Worm (Caenorhabditis elegans) whole organism, L1 larva: ENCODE measurements around the gene C07E3.9.
A peak's percentile ranks its signal among the peaks of the same experiment; 100 is the strongest.

Source experiments
- C16A3.4 ChIP-seq: fragments of 150-350 bp; optimal IDR thresholded peaks from 2 replicates; lab custom pipeline; 2014; ENCODE audit warnings: missing biosample characterization, missing genetic modification characterization
- Y116A8C.19 ChIP-seq: sonication (generic microtip); optimal IDR thresholded peaks from 2 replicates; lab custom pipeline; 2016; ENCODE audit warnings: missing compliant biosample characterization, missing genetic modification characterization, borderline replicate concordance
- aha-1 ChIP-seq: fragments of 150-350 bp; optimal IDR thresholded peaks from 2 replicates; lab custom pipeline; 2014; ENCODE audit warnings: missing biosample characterization, missing genetic modification characterization
- aly-2 ChIP-seq: fragments of 150-350 bp; optimal IDR thresholded peaks from 2 replicates; lab custom pipeline; 2014; ENCODE audit warnings: missing biosample characterization, missing genetic modification characterization
- blmp-1 ChIP-seq: fragments of 150-350 bp; optimal IDR thresholded peaks from 2 replicates; lab custom pipeline; 2014; ENCODE audit warnings: missing biosample characterization, missing genetic modification characterization
- ceh-63 ChIP-seq: fragments of 200-800 bp; sonication (Bioruptor generic); optimal IDR thresholded peaks from 2 replicates; lab custom pipeline; 2018; ENCODE audit warnings: mild to moderate bottlenecking, missing genetic modification characterization, missing compliant biosample characterization
- ceh-8 ChIP-seq: fragments of 200-800 bp; sonication (Bioruptor generic); optimal IDR thresholded peaks from 2 replicates; lab custom pipeline; 2018; ENCODE audit warnings: mild to moderate bottlenecking, missing genetic modification characterization, moderate library complexity, missing compliant biosample characterization
- ceh-82 ChIP-seq, 3 experiments: fragments of 150-350 bp in 1 of 3; sonication (generic microtip) in 2 of 3; optimal IDR thresholded peaks; 2 replicates each; lab custom pipeline; 2014 to 2017; ENCODE audit warnings: missing biosample characterization in 3 of 3, missing genetic modification characterization in 3 of 3
- ceh-88 ChIP-seq: fragments of 200-800 bp; sonication (Bioruptor generic); IDR thresholded peaks from 2 replicates; pipeline ENCODE4 v1.3.6; 2022; ENCODE audit warnings: missing genetic modification characterization, missing compliant biosample characterization
- ceh-90 ChIP-seq: sonication (generic microtip); optimal IDR thresholded peaks from 2 replicates; lab custom pipeline; 2016; ENCODE audit warnings: missing genetic modification characterization, missing compliant biosample characterization
- ces-1 ChIP-seq: fragments of 150-350 bp; optimal IDR thresholded peaks from 2 replicates; lab custom pipeline; 2014; ENCODE audit warnings: missing biosample characterization, missing genetic modification reagents, missing genetic modification characterization
- dpl-1 ChIP-seq, 3 experiments: fragments of 150-350 bp in 2 of 3; sonication (generic microtip) in 1 of 3; optimal IDR thresholded peaks; 2 replicates each; lab custom pipeline; 2014 to 2017; ENCODE audit warnings: missing biosample characterization in 3 of 3, missing genetic modification characterization in 3 of 3, missing genetic modification reagents in 3 of 3
- efl-1 ChIP-seq, 4 experiments: fragments of 150-350 bp; optimal IDR thresholded peaks in 3 of 4; peaks in 1 of 4; 1 replicate in 1 of 4; 2 replicates in 3 of 4; lab custom pipeline; 2014; ENCODE audit warnings: missing biosample characterization in 2 of 4, missing genetic modification characterization in 2 of 4, missing genetic modification reagents in 2 of 4
- elt-2 ChIP-seq: sonication (generic microtip); optimal IDR thresholded peaks from 2 replicates; lab custom pipeline; 2016; ENCODE audit warnings: missing genetic modification characterization, mild to moderate bottlenecking, inconsistent platforms, missing compliant biosample characterization, missing genetic modification reagents
- ets-5 ChIP-seq: fragments of 200-800 bp; sonication (Bioruptor generic); IDR thresholded peaks from 2 replicates; pipeline ENCODE4 v1.3.6; 2022; ENCODE audit warnings: missing genetic modification characterization, missing compliant biosample characterization
- fkh-10 ChIP-seq: sonication (generic microtip); optimal IDR thresholded peaks from 2 replicates; lab custom pipeline; 2017; ENCODE audit warnings: missing biosample characterization, missing genetic modification reagents, missing genetic modification characterization
- fkh-8 ChIP-seq: sonication (generic microtip); optimal IDR thresholded peaks from 2 replicates; lab custom pipeline; 2016; ENCODE audit warnings: mild to moderate bottlenecking, missing genetic modification characterization, missing compliant biosample characterization
- hlh-17 ChIP-seq: fragments of 200-800 bp; sonication (Bioruptor generic); optimal IDR thresholded peaks from 2 replicates; lab custom pipeline; 2018; ENCODE audit warnings: missing genetic modification characterization, mild to moderate bottlenecking, missing compliant biosample characterization, moderate library complexity, borderline replicate concordance
- hpl-2 ChIP-seq: fragments of 150-350 bp; optimal IDR thresholded peaks from 2 replicates; lab custom pipeline; 2014; ENCODE audit warnings: missing biosample characterization, missing genetic modification reagents, missing genetic modification characterization
- isw-1 ChIP-seq: fragments of 200-800 bp; sonication (Bioruptor generic); IDR thresholded peaks from 2 replicates; pipeline ENCODE4 v1.3.6; 2022; ENCODE audit warnings: missing genetic modification characterization, missing compliant biosample characterization
- jun-1 ChIP-seq: fragments of 150-350 bp; optimal IDR thresholded peaks from 2 replicates; lab custom pipeline; 2014; ENCODE audit warnings: missing biosample characterization, missing genetic modification reagents, missing genetic modification characterization
- lin-13 ChIP-seq: fragments of 150-350 bp; optimal IDR thresholded peaks from 2 replicates; lab custom pipeline; 2014; ENCODE audit warnings: missing biosample characterization, missing genetic modification reagents, missing genetic modification characterization
- lin-15B ChIP-seq: fragments of 150-350 bp; sonication (generic microtip); optimal IDR thresholded peaks from 3 replicates; lab custom pipeline; 2014; ENCODE audit warnings: missing biosample characterization, missing genetic modification characterization
- lin-39 ChIP-seq: fragments of 150-350 bp; optimal IDR thresholded peaks from 2 replicates; lab custom pipeline; 2014; ENCODE audit warnings: missing biosample characterization, missing genetic modification reagents, missing genetic modification characterization
- lir-3 ChIP-seq: sonication (generic microtip); optimal IDR thresholded peaks from 2 replicates; lab custom pipeline; 2016; ENCODE audit warnings: mild to moderate bottlenecking, missing genetic modification characterization, moderate library complexity, missing compliant biosample characterization; ENCODE audit not compliant: poor library complexity
- mab-9 ChIP-seq: fragments of 200-800 bp; sonication (Bioruptor generic); IDR thresholded peaks from 2 replicates; pipeline ENCODE4 v1.3.6; 2022; ENCODE audit warnings: missing genetic modification reagents, missing genetic modification characterization, missing compliant biosample characterization
- mdl-1 ChIP-seq, 2 experiments: fragments of 150-350 bp; optimal IDR thresholded peaks; 2 replicates each; lab custom pipeline; 2014 to 2017; ENCODE audit warnings: missing biosample characterization in 2 of 2, missing genetic modification characterization in 2 of 2, inconsistent platforms in 1 of 2
- nhr-20 ChIP-seq: sonication (generic microtip); optimal IDR thresholded peaks from 2 replicates; lab custom pipeline; 2016; ENCODE audit warnings: mild to moderate bottlenecking, missing genetic modification characterization, missing compliant biosample characterization
- nhr-28 ChIP-seq: fragments of 150-350 bp; optimal IDR thresholded peaks from 2 replicates; lab custom pipeline; 2014; ENCODE audit warnings: missing biosample characterization, missing genetic modification characterization
- nhr-47 ChIP-seq: sonication (generic microtip); optimal IDR thresholded peaks from 2 replicates; lab custom pipeline; 2016; ENCODE audit warnings: mild to moderate bottlenecking, missing genetic modification characterization, moderate library complexity, missing compliant biosample characterization
- nhr-71 ChIP-seq: sonication (generic microtip); optimal IDR thresholded peaks from 2 replicates; lab custom pipeline; 2016; ENCODE audit warnings: mild to moderate bottlenecking, missing genetic modification characterization, moderate library complexity, missing compliant biosample characterization
- nhr-84 ChIP-seq: sonication (generic microtip); optimal IDR thresholded peaks from 2 replicates; lab custom pipeline; 2017; ENCODE audit warnings: missing biosample characterization, missing genetic modification characterization
- nhr-85 ChIP-seq: sonication (generic microtip); peaks from one replicate; lab custom pipeline; 2016; ENCODE audit warnings: missing genetic modification characterization, inconsistent platforms, missing compliant biosample characterization
- nhr-90 ChIP-seq: sonication (generic microtip); optimal IDR thresholded peaks from 2 replicates; lab custom pipeline; 2016; ENCODE audit warnings: mild to moderate bottlenecking, missing genetic modification characterization, missing compliant biosample characterization; ENCODE audit not compliant: poor library complexity
- pag-3 ChIP-seq: sonication (generic microtip); optimal IDR thresholded peaks from 2 replicates; lab custom pipeline; 2017; ENCODE audit warnings: missing genetic modification characterization, mild to moderate bottlenecking, missing compliant biosample characterization, antibody characterized with exemption, borderline replicate concordance; ENCODE audit not compliant: insufficient read depth
- rnt-1 ChIP-seq: sonication (generic microtip); optimal IDR thresholded peaks from 2 replicates; lab custom pipeline; 2016; ENCODE audit warnings: mild to moderate bottlenecking, missing genetic modification characterization, moderate library complexity, missing compliant biosample characterization
- skn-1 ChIP-seq: fragments of 150-350 bp; optimal IDR thresholded peaks from 2 replicates; lab custom pipeline; 2014; ENCODE audit warnings: missing biosample characterization, missing genetic modification characterization
- snpc-4 ChIP-seq: fragments of 150-350 bp; optimal IDR thresholded peaks from 2 replicates; lab custom pipeline; 2014; ENCODE audit warnings: missing biosample characterization, missing genetic modification characterization
- sptf-1 ChIP-seq: fragments of 150-350 bp; optimal IDR thresholded peaks from 2 replicates; lab custom pipeline; 2014; ENCODE audit warnings: missing biosample characterization, missing genetic modification characterization
- sup-37 ChIP-seq: fragments of 200-800 bp; sonication (Bioruptor generic); optimal IDR thresholded peaks from 2 replicates; lab custom pipeline; 2018; ENCODE audit warnings: mild to moderate bottlenecking, missing genetic modification characterization, missing compliant biosample characterization
- tbx-2 ChIP-seq: sonication (generic microtip); optimal IDR thresholded peaks from 2 replicates; lab custom pipeline; 2016; ENCODE audit warnings: missing genetic modification characterization, missing compliant biosample characterization
- tlp-1 ChIP-seq: fragments of 150-350 bp; optimal IDR thresholded peaks from 2 replicates; lab custom pipeline; 2014; ENCODE audit warnings: missing biosample characterization, missing genetic modification characterization
- unc-130 ChIP-seq: fragments of 150-350 bp; optimal IDR thresholded peaks from 2 replicates; lab custom pipeline; 2017; ENCODE audit warnings: missing biosample characterization, missing genetic modification characterization, inconsistent platforms
- unc-86 ChIP-seq: sonication (generic microtip); optimal IDR thresholded peaks from 2 replicates; lab custom pipeline; 2016; ENCODE audit warnings: missing genetic modification characterization, missing compliant biosample characterization
- vab-15 ChIP-seq: sonication (generic microtip); optimal IDR thresholded peaks from 2 replicates; lab custom pipeline; 2017; ENCODE audit warnings: missing genotype, mild to moderate bottlenecking, missing genetic modification characterization, missing compliant biosample characterization
- zag-1 ChIP-seq: fragments of 150-350 bp; optimal IDR thresholded peaks from 2 replicates; lab custom pipeline; 2014; ENCODE audit warnings: missing biosample characterization, missing genetic modification characterization
- zip-4 ChIP-seq: fragments of 200-800 bp; sonication (Bioruptor generic); optimal IDR thresholded peaks from 2 replicates; lab custom pipeline; 2018; ENCODE audit warnings: mild to moderate bottlenecking, missing genetic modification characterization, moderate library complexity, missing compliant biosample characterization
- ztf-4 ChIP-seq: fragments of 150-350 bp; optimal IDR thresholded peaks from 2 replicates; lab custom pipeline; 2014; ENCODE audit warnings: missing biosample characterization, missing genetic modification characterization

The C07E3.9 gene

ce11 chrII:10350487-10350886 is at the start of gene C07E3.9 (continued):
- no peak for TF ChIP-seq aha-1 (tag; lab: Kevin White, UChicago)
- no peak for TF ChIP-seq Y116A8C.19 (tag; lab: Kevin White, UChicago)
- TF ChIP-seq skn-1 (tag; lab: Kevin White, UChicago): peak; percentile 28
- TF ChIP-seq ceh-63 (GFP tag; lab: Kevin White, UChicago): no peak
- no peak for TF ChIP-seq mdl-1 (tag; optimal IDR thresholded peaks at IDR 0.05; lab: Kevin White, UChicago)
- TF ChIP-seq jun-1: no peak
- TF ChIP-seq ceh-90 (tag; lab: Kevin White, UChicago): no peak
- no peak for TF ChIP-seq zip-4 (GFP tag; lab: Kevin White, UChicago)
- TF ChIP-seq unc-130 (tag; lab: Kevin White, UChicago): peak; percentile 27
- no peak for TF ChIP-seq nhr-47
- TF ChIP-seq nhr-85 (tag; lab: Kevin White, UChicago): no peak
- TF ChIP-seq ceh-82 (tag; optimal IDR thresholded peaks at IDR 0.05; lab: Kevin White, UChicago): peak in 2 of 3 experiments; percentile 23 to 24
- TF ChIP-seq efl-1 (optimal IDR thresholded peaks at IDR 0.05; lab: Kevin White, UChicago): peak; percentile 94 to 97
- TF ChIP-seq efl-1 (GFP tag; optimal IDR thresholded peaks at IDR 0.05 in 1 of 2; lab: Kevin White, UChicago): peak; percentile 94 to 99
- peak; percentile 39 for TF ChIP-seq rnt-1 (tag; lab: Kevin White, UChicago)
- TF ChIP-seq nhr-20 (tag; lab: Kevin White, UChicago): peak; percentile 20
- no peak for TF ChIP-seq hpl-2 (GFP tag; lab: Kevin White, UChicago)
- TF ChIP-seq lin-39 (tag; lab: Kevin White, UChicago): no peak
- no peak for TF ChIP-seq zag-1 (tag; lab: Kevin White, UChicago)
- TF ChIP-seq ets-5 (GFP tag; lab: Robert Waterston, UW): no peak
- no peak for TF ChIP-seq hlh-17 (GFP tag; lab: Kevin White, UChicago)
- no peak for TF ChIP-seq sup-37
- TF ChIP-seq pag-3 (tag; lab: Kevin White, UChicago): no peak
- TF ChIP-seq ceh-8 (GFP tag; lab: Kevin White, UChicago): no peak

- TF ChIP-seq nhr-71 (tag; lab: Kevin White, UChicago) (peak; percentile 83), aly-2 (peak; percentile 64), nhr-84 (tag; lab: Kevin White, UChicago) (no peak), lin-13 (peak; percentile 80), lir-3 (peak; percentile 73), nhr-85 (tag; lab: Kevin White, UChicago) (peak; percentile 82), ceh-82 (tag; optimal IDR thresholded peaks at IDR 0.05; lab: Kevin White, UChicago) (peak; percentile 79 to 88 (median 87)), fkh-8 (tag; lab: Kevin White, UChicago) (peak; percentile 73), blmp-1 (peak; percentile 52), tlp-1 (tag; lab: Kevin White, UChicago) (no peak), aha-1 (tag; lab: Kevin White, UChicago) (no peak), sup-37 (no peak), sptf-1 (tag; lab: Kevin White, UChicago) (no peak), nhr-90 (tag; lab: Kevin White, UChicago) (peak; percentile 69), lin-15B (tag; lab: Kevin White, UChicago) (peak; percentile 85), isw-1 (GFP tag; lab: Robert Waterston, UW) (peak; percentile 78), snpc-4 (tag; lab: Kevin White, UChicago) (peak; percentile 45), ceh-63 (GFP tag; lab: Kevin White, UChicago) (no peak), mab-9 (GFP tag; lab: Robert Waterston, UW) (peak; percentile 72), hpl-2 (GFP tag; lab: Kevin White, UChicago) (no peak), ceh-88 (GFP tag; lab: Robert Waterston, UW) (no peak), efl-1 (optimal IDR thresholded peaks at IDR 0.05; lab: Kevin White, UChicago) (peak; percentile 87 to 97), efl-1 (GFP tag; optimal IDR thresholded peaks at IDR 0.05 in 1 of 2; lab: Kevin White, UChicago) (peak; percentile 97 to 99), zag-1 (tag; lab: Kevin White, UChicago) (no peak), tbx-2 (tag; lab: Kevin White, UChicago) (peak; percentile 80), C16A3.4 (tag; lab: Kevin White, UChicago) (peak; percentile 83), unc-86 (tag; lab: Kevin White, UChicago) (peak; percentile 71), vab-15 (peak; percentile 68), dpl-1 (GFP tag; optimal IDR thresholded peaks at IDR 0.05; lab: Kevin White, UChicago) (peak; percentile 97 to 98 (median 97)), ztf-4 (tag; lab: Kevin White, UChicago) (no peak), nhr-28 (tag; lab: Kevin White, UChicago) (no peak), Y116A8C.19 (tag; lab: Kevin White, UChicago) (no peak), fkh-10 (peak; percentile 63), elt-2 (tag; lab: Kevin White, UChicago) (no peak), skn-1 (tag; lab: Kevin White, UChicago) (peak; percentile 72), ces-1 (no peak)
Measured at ce11 chrII:10300954-10301353, 49.6 kb upstream of the C07E3.9 start, which contains the start of gene mdt-22. mdt-22 (plus strand) TSS chrII:10301216.
